Worm (Caenorhabditis elegans): ENCODE measurements around the gene F25A2.1.

F25A2.1 gene

ce11 chrV:1179279-1179678 is at the start of gene F25A2.1:
TSS of gene F25A2.1 (plus strand) at chrV:1179579.
- TF ChIP-seq M03D4.4 (tag; optimal IDR thresholded peaks at IDR 0.05), result no peak
- no peak for TF ChIP-seq ceh-83 (GFP tag; optimal IDR thresholded peaks at IDR 0.05)
- no peak for TF ChIP-seq nhr-28 (tag; optimal IDR thresholded peaks at IDR 0.05)
- TF ChIP-seq nhr-76 (tag; optimal IDR thresholded peaks at IDR 0.05), result no peak
- no peak for TF ChIP-seq bed-3 (GFP tag; optimal IDR thresholded peaks at IDR 0.05)
- no peak for TF ChIP-seq unc-62 (GFP tag; optimal IDR thresholded peaks at IDR 0.05)
- no peak for TF ChIP-seq unc-120 (tag; optimal IDR thresholded peaks at IDR 0.05; ENCODE audit: poor library complexity, severe bottlenecking)
- TF ChIP-seq snpc-4 (tag; optimal IDR thresholded peaks at IDR 0.05), result no peak
- no peak for TF ChIP-seq zip-8 (tag; optimal IDR thresholded peaks at IDR 0.05)
- no peak for TF ChIP-seq nhr-12 (tag; optimal IDR thresholded peaks at IDR 0.05)
- no peak for TF ChIP-seq lin-32 (GFP tag; optimal IDR thresholded peaks at IDR 0.05)
- no peak for TF ChIP-seq mls-2 (tag; optimal IDR thresholded peaks at IDR 0.05)
- no peak for TF ChIP-seq nhr-2 (tag; optimal IDR thresholded peaks at IDR 0.05)
- no peak for TF ChIP-seq ceh-43 (GFP tag; optimal IDR thresholded peaks at IDR 0.05)

ce11 chrV:1131880-1132623 is 47.3 kb upstream of the F25A2.1 start, which contains the start of gene W07B8.4:
TSS of gene W07B8.4 (minus strand) at chrV:1131930.
- TF ChIP-seq unc-120 (tag; optimal IDR thresholded peaks at IDR 0.05; ENCODE audit: poor library complexity, severe bottlenecking) (no peak), flh-1 (GFP tag; optimal IDR thresholded peaks at IDR 0.05) (no peak), ceh-43 (GFP tag; optimal IDR thresholded peaks at IDR 0.05) (no peak), M03D4.4 (tag; optimal IDR thresholded peaks at IDR 0.05) (no peak), ztf-11 (tag; optimal IDR thresholded peaks at IDR 0.05) (no peak), lin-32 (GFP tag; optimal IDR thresholded peaks at IDR 0.05) (no peak), unc-62 (GFP tag; optimal IDR thresholded peaks at IDR 0.05) (no peak), pha-4 (tag; optimal IDR thresholded peaks at IDR 0.05) (no peak), ces-1 (GFP tag; optimal IDR thresholded peaks at IDR 0.05) (no peak), nhr-12 (tag; optimal IDR thresholded peaks at IDR 0.05) (no peak), cnd-1 (tag; optimal IDR thresholded peaks at IDR 0.05) (no peak), nhr-2 (tag; optimal IDR thresholded peaks at IDR 0.05) (no peak), sptf-1 (tag; optimal IDR thresholded peaks at IDR 0.05) (no peak), ceh-39 (tag; optimal IDR thresholded peaks at IDR 0.05) (no peak), bed-3 (GFP tag; optimal IDR thresholded peaks at IDR 0.05) (no peak), zip-8 (tag; optimal IDR thresholded peaks at IDR 0.05) (no peak), mls-2 (tag; optimal IDR thresholded peaks at IDR 0.05) (no peak), drap-1 (GFP tag; optimal IDR thresholded peaks at IDR 0.05) (no peak), hlh-1 (tag; optimal IDR thresholded peaks at IDR 0.05) (no peak)

ce11 chrV:1133223-1133622 is 46.2 kb upstream of the F25A2.1 start:
- TF ChIP-seq ceh-43 (GFP tag; optimal IDR thresholded peaks at IDR 0.05) (no peak), ces-1 (GFP tag; optimal IDR thresholded peaks at IDR 0.05) (no peak), elt-1 (tag; optimal IDR thresholded peaks at IDR 0.05; ENCODE audit: borderline replicate concordance, insufficient read depth) (no peak), ceh-83 (GFP tag; optimal IDR thresholded peaks at IDR 0.05) (no peak), M03D4.4 (tag; optimal IDR thresholded peaks at IDR 0.05) (no peak), blmp-1 (tag; optimal IDR thresholded peaks at IDR 0.05) (no peak), ham-2 (GFP tag; optimal IDR thresholded peaks at IDR 0.05) (no peak), snpc-4 (tag; optimal IDR thresholded peaks at IDR 0.05) (no peak), lsy-2 (tag; optimal IDR thresholded peaks at IDR 0.05) (no peak)

- TF ChIP-seq nhr-12 (tag; optimal IDR thresholded peaks at IDR 0.05), result no peak
- no peak for TF ChIP-seq mab-5 (tag; optimal IDR thresholded peaks at IDR 0.05)
- no peak for TF ChIP-seq elt-3 (tag; optimal IDR thresholded peaks at IDR 0.05)
- TF ChIP-seq ham-2 (GFP tag; optimal IDR thresholded peaks at IDR 0.05), result no peak
- TF ChIP-seq nhr-76 (tag; optimal IDR thresholded peaks at IDR 0.05), result no peak
- TF ChIP-seq mep-1 (tag; optimal IDR thresholded peaks at IDR 0.05), result no peak
- no peak for TF ChIP-seq blmp-1 (tag; optimal IDR thresholded peaks at IDR 0.05)
- no peak for TF ChIP-seq lsy-2 (tag; optimal IDR thresholded peaks at IDR 0.05)
- no peak for TF ChIP-seq sptf-1 (tag; optimal IDR thresholded peaks at IDR 0.05)
- TF ChIP-seq ztf-11 (tag; optimal IDR thresholded peaks at IDR 0.05), result no peak
- TF ChIP-seq sem-2 (GFP tag; optimal IDR thresholded peaks at IDR 0.05), result no peak
- no peak for TF ChIP-seq M03D4.4 (tag; optimal IDR thresholded peaks at IDR 0.05)
- TF ChIP-seq pha-4 (tag; optimal IDR thresholded peaks at IDR 0.05), result no peak
- TF ChIP-seq ceh-43 (GFP tag; optimal IDR thresholded peaks at IDR 0.05), result no peak
Observed at ce11 chrV:1133840-1134239, 45.5 kb upstream of the F25A2.1 start, which contains the start of gene cpr-5. TSS of gene cpr-5 (minus strand) at chrV:1134036.
